Fruit fly (Drosophila melanogaster) whole organism, embryonic: Measurements from ENCODE around the gene CG44385.

Source experiments
- ATbp ChIP-seq: fragments of 200-800 bp; sonication (Bioruptor generic); optimal IDR thresholded peaks from 2 replicates; lab custom pipeline; 2017; ENCODE audit warnings: missing biosample characterization, mild to moderate bottlenecking, missing genetic modification characterization, missing genetic modification reagents
- Aef1 ChIP-seq: fragments of 200-800 bp; sonication (Bioruptor generic); IDR thresholded peaks from 3 replicates; pipeline ENCODE4 v1.3.6; 2022; ENCODE audit warnings: missing biosample characterization, missing genetic modification characterization
- Atf-2 ChIP-seq: fragments of 200-800 bp; sonication (Bioruptor generic); optimal IDR thresholded peaks from 2 replicates; lab custom pipeline; 2016; ENCODE audit warnings: missing biosample characterization, missing genetic modification characterization
- Awh ChIP-seq: fragments of 200-800 bp; sonication (Bioruptor generic); IDR thresholded peaks from 2 replicates; pipeline ENCODE4, ENCODE4 v1.3.6; 2022; ENCODE audit warnings: missing biosample characterization, missing genetic modification characterization
- CG10654 ChIP-seq: fragments of 200-800 bp; sonication (Bioruptor generic); optimal IDR thresholded peaks from 2 replicates; lab custom pipeline; 2016; ENCODE audit warnings: missing biosample characterization, missing genetic modification characterization
- CG11456 ChIP-seq: fragments of 200-800 bp; sonication (Bioruptor generic); IDR thresholded peaks from 3 replicates; pipeline ENCODE4 v1.3.6; 2022; ENCODE audit warnings: missing biosample characterization, missing genetic modification characterization
- CG11560 ChIP-seq: fragments of 200-800 bp; sonication (Bioruptor generic); IDR thresholded peaks from 3 replicates; pipeline ENCODE4 v1.3.6; 2022; ENCODE audit warnings: missing biosample characterization, missing genetic modification characterization
- CG12104 ChIP-seq: fragments of 200-800 bp; sonication (Bioruptor generic); optimal IDR thresholded peaks from 3 replicates; lab custom pipeline; 2016; ENCODE audit warnings: missing biosample characterization, missing genetic modification characterization
- CG13424 ChIP-seq: fragments of 200-800 bp; sonication (Bioruptor generic); optimal IDR thresholded peaks from 2 replicates; lab custom pipeline; 2019; ENCODE audit warnings: missing biosample characterization, mild to moderate bottlenecking, missing genetic modification characterization, moderate library complexity
- CG16813 ChIP-seq: fragments of 200-800 bp; sonication (Bioruptor generic); IDR thresholded peaks from 3 replicates; pipeline ENCODE4 v1.3.6; 2022; ENCODE audit warnings: missing biosample characterization, missing genetic modification characterization; ENCODE audit not compliant: partially characterized antibody
- CG16863 ChIP-seq: fragments of 200-800 bp; sonication (Bioruptor generic); optimal IDR thresholded peaks from 3 replicates; lab custom pipeline; 2016; ENCODE audit warnings: missing biosample characterization, missing genetic modification characterization
- CG17359 ChIP-seq: fragments of 200-800 bp; sonication (Bioruptor generic); optimal IDR thresholded peaks from 3 replicates; lab custom pipeline; 2018; ENCODE audit warnings: missing biosample characterization, mild to moderate bottlenecking, missing genetic modification characterization, moderate library complexity
- CG2116 ChIP-seq: fragments of 200-800 bp; sonication (Bioruptor generic); optimal IDR thresholded peaks from 3 replicates; lab custom pipeline; 2018; ENCODE audit warnings: missing biosample characterization, mild to moderate bottlenecking, missing genetic modification characterization
- CG32767 ChIP-seq: fragments of 200-800 bp; sonication (Bioruptor generic); IDR thresholded peaks from 2 replicates; pipeline ENCODE4 v1.3.6; 2022; ENCODE audit warnings: missing biosample characterization, missing genetic modification characterization
- CG3847 ChIP-seq: fragments of 200-800 bp; sonication (Bioruptor generic); IDR thresholded peaks from 2 replicates; pipeline ENCODE4 v1.3.6; 2022; ENCODE audit warnings: missing biosample characterization, missing genetic modification characterization
- CG4854 ChIP-seq: fragments of 200-800 bp; sonication (Bioruptor generic); optimal IDR thresholded peaks from 2 replicates; lab custom pipeline; 2016; ENCODE audit warnings: missing biosample characterization, missing genetic modification characterization, inconsistent platforms
- CG6175 ChIP-seq: fragments of 200-800 bp; sonication (Bioruptor generic); IDR thresholded peaks from 3 replicates; pipeline ENCODE4 v1.3.6; 2022; ENCODE audit warnings: missing biosample characterization, missing genetic modification characterization
- CG7372 ChIP-seq: fragments of 200-800 bp; sonication (Bioruptor generic); IDR thresholded peaks from 2 replicates; pipeline ENCODE4 v1.3.6; 2022; ENCODE audit warnings: missing biosample characterization, missing genetic modification characterization
- CG8924 ChIP-seq: fragments of 200-800 bp; optimal IDR thresholded peaks from 3 replicates; lab custom pipeline; 2019; ENCODE audit warnings: missing biosample characterization, mild to moderate bottlenecking, missing genetic modification characterization, moderate library complexity
- Dll ChIP-seq: fragments of 200-800 bp; sonication (Bioruptor generic); IDR thresholded peaks from 4 replicates; pipeline ENCODE4 v1.3.6; 2022; ENCODE audit warnings: missing biosample characterization, missing genetic modification characterization; ENCODE audit not compliant: partially characterized antibody
- Doc3 ChIP-seq: fragments of 200-800 bp; sonication (Bioruptor generic); IDR thresholded peaks from 3 replicates; pipeline ENCODE4 v1.3.6; 2022; ENCODE audit warnings: missing biosample characterization, missing genetic modification characterization; ENCODE audit not compliant: partially characterized antibody
- Dp ChIP-seq: fragments of 200-800 bp; sonication (Bioruptor generic); optimal IDR thresholded peaks from 2 replicates; lab custom pipeline; 2018; ENCODE audit warnings: missing biosample characterization, mild to moderate bottlenecking, missing genetic modification characterization, moderate library complexity
- Dref ChIP-seq: fragments of 200-800 bp; sonication (Bioruptor generic); IDR thresholded peaks from 2 replicates; pipeline ENCODE4 v1.3.6; 2022; ENCODE audit warnings: missing biosample characterization, missing genetic modification characterization
- Ets97D ChIP-seq: fragments of 200-800 bp; sonication (Bioruptor generic); optimal IDR thresholded peaks from 3 replicates; lab custom pipeline; 2016; ENCODE audit warnings: missing biosample characterization, missing genetic modification characterization
- Hr39 ChIP-seq: fragments of >200 bp; optimal IDR thresholded peaks from 2 replicates; lab custom pipeline; 2017
- Jarid2 ChIP-seq: fragments of 200-800 bp; sonication (Bioruptor generic); optimal IDR thresholded peaks from 3 replicates; lab custom pipeline; 2017; ENCODE audit warnings: mild to moderate bottlenecking, missing biosample characterization, missing genetic modification reagents, missing genetic modification characterization
- NC2β ChIP-seq: fragments of 200-800 bp; sonication (Bioruptor generic); optimal IDR thresholded peaks from 2 replicates; lab custom pipeline; 2016; ENCODE audit warnings: missing biosample characterization, missing genetic modification characterization
- Nf-YC ChIP-seq: fragments of 200-800 bp; optimal IDR thresholded peaks from 3 replicates; lab custom pipeline; 2019; ENCODE audit warnings: missing biosample characterization, mild to moderate bottlenecking, missing genetic modification characterization, moderate library complexity
- ase ChIP-seq: fragments of 200-800 bp; sonication (Bioruptor generic); IDR thresholded peaks from 3 replicates; pipeline ENCODE4 v1.3.6; 2022; ENCODE audit warnings: missing biosample characterization, missing genetic modification characterization
- ato ChIP-seq: fragments of 200-800 bp; sonication (Bioruptor generic); IDR thresholded peaks from 2 replicates; pipeline ENCODE4 v1.3.6; 2022; ENCODE audit warnings: missing biosample characterization, missing genetic modification characterization; ENCODE audit not compliant: partially characterized antibody
- az2 ChIP-seq: fragments of 200-800 bp; sonication (Bioruptor generic); optimal IDR thresholded peaks from 3 replicates; lab custom pipeline; 2016; ENCODE audit warnings: missing biosample characterization, missing genetic modification characterization
- br ChIP-seq: fragments of >200 bp; optimal IDR thresholded peaks from 2 replicates; lab custom pipeline; 2017
- dati ChIP-seq: fragments of 200-800 bp; sonication (Bioruptor generic); IDR thresholded peaks from 2 replicates; pipeline ENCODE4 v1.3.6; 2022; ENCODE audit warnings: missing biosample characterization, missing genetic modification characterization
- dmrt99B ChIP-seq: fragments of 200-800 bp; sonication (Bioruptor generic); optimal IDR thresholded peaks from 2 replicates; lab custom pipeline; 2018; ENCODE audit warnings: missing biosample characterization, mild to moderate bottlenecking, missing genetic modification characterization, moderate library complexity
- eyg ChIP-seq: fragments of 200-800 bp; sonication (Bioruptor generic); optimal IDR thresholded peaks from 3 replicates; lab custom pipeline; 2016; ENCODE audit warnings: missing biosample characterization, missing genetic modification characterization
- ftz-f1 ChIP-seq: fragments of 200-800 bp; sonication (Bioruptor generic); optimal IDR thresholded peaks from 2 replicates; lab custom pipeline; 2016; ENCODE audit warnings: missing biosample characterization, missing genetic modification characterization
- hbn ChIP-seq: fragments of 200-800 bp; sonication (Bioruptor generic); IDR thresholded peaks from 2 replicates; pipeline ENCODE4 v1.3.6; 2022; ENCODE audit warnings: missing biosample characterization, missing genetic modification characterization; ENCODE audit not compliant: partially characterized antibody
- hkb ChIP-seq, 2 experiments: fragments of 200-800 bp in 1 of 2; fragments of >200 bp in 1 of 2; sonication (Bioruptor generic) in 1 of 2; IDR thresholded peaks in 1 of 2; optimal IDR thresholded peaks in 1 of 2; 2 replicates each; pipeline versions ENCODE4 v1.3.6 to Lab custom; 2017 to 2022; ENCODE audit warnings: missing biosample characterization in 1 of 2, missing genetic modification characterization in 1 of 2
- insv ChIP-seq, 2 experiments: fragments of 200-800 bp; sonication (Bioruptor generic); optimal IDR thresholded peaks; 3 replicates each; lab custom pipeline; 2016 to 2018; ENCODE audit warnings: missing biosample characterization in 2 of 2, missing genetic modification characterization in 2 of 2
- lmd ChIP-seq: fragments of 200-800 bp; sonication (Bioruptor generic); IDR thresholded peaks from 2 replicates; pipeline ENCODE4 v1.3.6; 2022; ENCODE audit warnings: missing biosample characterization, missing genetic modification characterization
- mirr ChIP-seq: fragments of 200-800 bp; sonication (Bioruptor generic); optimal IDR thresholded peaks from 3 replicates; lab custom pipeline; 2018; ENCODE audit warnings: missing biosample characterization, mild to moderate bottlenecking, missing genetic modification characterization
- mld ChIP-seq: fragments of 200-800 bp; sonication (Bioruptor generic); IDR thresholded peaks from 3 replicates; pipeline ENCODE4 v1.3.6; 2022; ENCODE audit warnings: missing biosample characterization, missing genetic modification characterization; ENCODE audit not compliant: partially characterized antibody
- phol ChIP-seq: fragments of 200-800 bp; sonication (Bioruptor generic); optimal IDR thresholded peaks from 3 replicates; lab custom pipeline; 2018; ENCODE audit warnings: missing biosample characterization, mild to moderate bottlenecking, missing genetic modification characterization, moderate library complexity
- pzg ChIP-seq: fragments of 200-800 bp; sonication (Bioruptor generic); optimal IDR thresholded peaks from 3 replicates; lab custom pipeline; 2018; ENCODE audit warnings: missing biosample characterization, mild to moderate bottlenecking, missing genetic modification characterization, moderate library complexity
- sens-2 ChIP-seq: fragments of 200-800 bp; sonication (Bioruptor generic); IDR thresholded peaks from 2 replicates; pipeline ENCODE4 v1.3.6; 2022; ENCODE audit warnings: missing biosample characterization, missing genetic modification characterization
- slbo ChIP-seq: fragments of 200-800 bp; sonication (Bioruptor generic); IDR thresholded peaks from 2 replicates; pipeline ENCODE4 v1.3.6; 2022; ENCODE audit warnings: missing biosample characterization, missing genetic modification characterization
- slou ChIP-seq: fragments of 200-800 bp; sonication (Bioruptor generic); optimal IDR thresholded peaks from 3 replicates; lab custom pipeline; 2016; ENCODE audit warnings: missing biosample characterization, missing genetic modification characterization
- sna ChIP-seq: fragments of 200-800 bp; sonication (Bioruptor generic); IDR thresholded peaks from 2 replicates; pipeline ENCODE4 v1.3.6; 2022; ENCODE audit warnings: missing biosample characterization, missing genetic modification characterization; ENCODE audit not compliant: partially characterized antibody
- stwl ChIP-seq: fragments of 200-800 bp; sonication (Bioruptor generic); optimal IDR thresholded peaks from 3 replicates; lab custom pipeline; 2018; ENCODE audit warnings: missing biosample characterization, mild to moderate bottlenecking, missing genetic modification characterization, moderate library complexity
- tll ChIP-seq, 2 experiments: fragments of 200-800 bp in 1 of 2; fragments of >200 bp in 1 of 2; sonication (Bioruptor generic) in 1 of 2; optimal IDR thresholded peaks; 2 replicates each; lab custom pipeline; 2017 to 2019; ENCODE audit warnings: missing biosample characterization in 2 of 2, missing genetic modification characterization in 2 of 2, mild to moderate bottlenecking in 1 of 2, moderate library complexity in 1 of 2
- zen2 ChIP-seq: fragments of 200-800 bp; sonication (Bioruptor generic); IDR thresholded peaks from 3 replicates; pipeline ENCODE4 v1.3.6; 2022; ENCODE audit warnings: missing biosample characterization, missing genetic modification characterization; ENCODE audit not compliant: partially characterized antibody

Gene CG44385

DNA sequence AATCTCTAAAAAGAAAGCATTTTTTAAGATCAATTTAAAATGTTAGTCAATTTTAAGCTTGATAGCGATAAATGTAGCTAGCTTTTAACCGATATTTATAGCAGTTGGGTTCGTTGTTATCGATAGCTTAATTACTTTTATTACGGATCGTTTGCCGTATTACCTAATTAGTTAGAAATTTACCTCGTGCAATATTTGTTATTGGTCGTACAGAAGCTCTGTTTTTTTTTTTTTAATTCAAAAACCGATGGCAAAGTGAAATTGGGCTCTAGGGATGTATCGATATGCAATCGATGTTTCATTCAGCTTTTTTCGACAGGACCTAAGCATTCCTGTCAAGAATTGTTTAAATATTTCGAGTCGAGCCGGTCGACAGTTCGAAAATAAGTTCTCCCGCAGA is 40.0 kb downstream of the CG44385 start, which contains the start of gene CG2061 (continued):
- TF ChIP-seq CG6175 (GFP tag; lab: Robert Waterston, UW) (no peak), mirr (GFP tag; lab: Kevin White, UChicago) (no peak), CG32767 (GFP tag; lab: Robert Waterston, UW) (no peak), Awh (GFP tag; lab: Robert Waterston, UW) (no peak), Nf-YC (no peak), ftz-f1 (GFP tag; lab: Kevin White, UChicago) (no peak), az2 (no peak), Ets97D (GFP tag; lab: Kevin White, UChicago) (no peak), hbn (GFP tag; lab: Robert Waterston, UW) (peak; percentile 58), sens-2 (no peak), ase (GFP tag; lab: Robert Waterston, UW) (no peak), NC2β (GFP tag; lab: Kevin White, UChicago) (no peak), CG3847 (no peak), phol (tag; lab: Kevin White, UChicago) (no peak), Atf-2 (GFP tag; lab: Kevin White, UChicago) (no peak), CG2116 (peak; percentile 71), Doc3 (GFP tag; lab: Robert Waterston, UW) (peak; percentile 72; the same call in 2 of the 3 replicates), slbo (GFP tag; lab: Robert Waterston, UW) (no peak), ato (GFP tag; lab: Robert Waterston, UW) (peak; percentile 46; the same call in 1 of the 2 replicates), Jarid2 (GFP tag; lab: Kevin White, UChicago) (no peak), mld (GFP tag; lab: Robert Waterston, UW) (no peak), CG12104 (no peak), Hr39 (lab: Kevin White, UChicago) (no peak), CG8924 (tag; lab: Kevin White, UChicago) (no peak), ATbp (GFP tag; lab: Kevin White, UChicago) (no peak), dati (GFP tag; lab: Robert Waterston, UW) (no peak), tll (GFP tag; optimal IDR thresholded peaks at IDR 0.05; lab: Kevin White, UChicago) (no peak), Aef1 (GFP tag; lab: Robert Waterston, UW) (no peak), CG4854 (GFP tag; lab: Kevin White, UChicago) (no peak), Dref (GFP tag; lab: Robert Waterston, UW) (peak; percentile 56), insv (GFP tag; optimal IDR thresholded peaks at IDR 0.05; lab: Kevin White, UChicago) (no peak), CG16813 (GFP tag; lab: Robert Waterston, UW) (peak; percentile 66; the same call in 2 of the 3 replicates), lmd (GFP tag; lab: Robert Waterston, UW) (no peak), CG11456 (no peak), CG16863 (GFP tag; lab: Kevin White, UChicago) (no peak), dmrt99B (tag; lab: Kevin White, UChicago) (no peak), CG13424 (tag; lab: Kevin White, UChicago) (no peak), Dp (GFP tag; lab: Kevin White, UChicago) (peak; percentile 38), pzg (peak; percentile 18), CG7372 (no peak), zen2 (peak; percentile 68; the same call in 2 of the 3 replicates), CG17359 (tag; lab: Kevin White, UChicago) (no peak), CG10654 (GFP tag; lab: Kevin White, UChicago) (no peak), eyg (GFP tag; lab: Kevin White, UChicago) (no peak), stwl (tag; lab: Kevin White, UChicago) (peak; percentile 2), br (no peak), hkb (optimal IDR thresholded peaks at IDR 0.05; lab: Kevin White, UChicago) (no peak), hkb (GFP tag; IDR thresholded peaks at IDR 0.05; lab: Robert Waterston, UW) (no peak), CG11560 (tag; lab: Robert Waterston, UW) (no peak; the same call in 2 of the 3 replicates), sna (GFP tag; lab: Robert Waterston, UW) (peak; percentile 74), Dll (GFP tag; lab: Robert Waterston, UW) (peak; percentile 81), slou (GFP tag; lab: Kevin White, UChicago) (no peak)
